Worm (Caenorhabditis elegans) whole organism, L4 larva: ENCODE measurements around the gene slcr-46.3.
A peak's percentile ranks its signal among the peaks of the same experiment; 100 is the strongest.

Source experiments
- T26A8.4 ChIP-seq: fragments of 200-800 bp; sonication (Bioruptor generic); IDR thresholded peaks from 2 replicates; pipeline ENCODE4 v1.3.6; 2022; ENCODE audit warnings: missing genetic modification characterization, missing compliant biosample characterization
- Y48G9A.11 ChIP-seq: fragments of 200-800 bp; sonication (Bioruptor generic); IDR thresholded peaks from 2 replicates; pipeline ENCODE4 v1.3.6; 2022; ENCODE audit warnings: missing genetic modification reagents, missing genetic modification characterization, missing compliant biosample characterization
- Y5F2A.4 ChIP-seq: fragments of 200-800 bp; sonication (Bioruptor generic); optimal IDR thresholded peaks from 2 replicates; lab custom pipeline; 2018; ENCODE audit warnings: mild to moderate bottlenecking, missing genetic modification characterization, missing compliant biosample characterization
- ZK546.5 ChIP-seq, 2 experiments: sonication (generic microtip); optimal IDR thresholded peaks; 2 replicates each; lab custom pipeline; 2017; ENCODE audit warnings: missing biosample characterization in 2 of 2, missing genetic modification characterization in 2 of 2
- aha-1 ChIP-seq: fragments of 150-350 bp; peaks from one replicate; lab custom pipeline; 2014; ENCODE audit warnings: missing biosample characterization, missing genetic modification characterization
- ama-1 ChIP-seq: fragments of 150-350 bp; optimal IDR thresholded peaks from 2 replicates; lab custom pipeline; 2014; ENCODE audit warnings: inconsistent platforms, mixed read lengths
- arid-1 ChIP-seq: fragments of 200-800 bp; sonication (Bioruptor generic); conservative IDR thresholded peaks from 2 replicates; pipeline ENCODE4 v1.3.6; 2022; ENCODE audit warnings: missing genetic modification reagents, missing genetic modification characterization, missing compliant biosample characterization
- ceh-28 ChIP-seq: fragments of 150-350 bp; optimal IDR thresholded peaks from 2 replicates; lab custom pipeline; 2014; ENCODE audit warnings: missing biosample characterization, missing genetic modification reagents, missing genetic modification characterization
- ceh-62 ChIP-seq: sonication (generic microtip); optimal IDR thresholded peaks from 2 replicates; lab custom pipeline; 2017; ENCODE audit warnings: missing biosample characterization, missing genetic modification characterization
- ceh-82 ChIP-seq: sonication (generic microtip); optimal IDR thresholded peaks from 2 replicates; lab custom pipeline; 2017; ENCODE audit warnings: missing biosample characterization, missing genetic modification characterization
- ces-1 ChIP-seq: fragments of 150-350 bp; sonication (generic microtip); optimal IDR thresholded peaks from 4 replicates; lab custom pipeline; 2014; ENCODE audit warnings: missing biosample characterization, missing genetic modification reagents, missing genetic modification characterization
- daf-16 ChIP-seq, 3 experiments: sonication (generic microtip); optimal IDR thresholded peaks; 2 replicates each; lab custom pipeline; 2016 to 2017; ENCODE audit warnings: missing genetic modification characterization in 3 of 3, missing genetic modification reagents in 3 of 3, mild to moderate bottlenecking in 2 of 3, missing compliant biosample characterization in 2 of 3, missing biosample characterization in 1 of 3, moderate library complexity in 1 of 3
- daf-8 ChIP-seq: fragments of 200-800 bp; sonication (Bioruptor generic); IDR thresholded peaks from 2 replicates; pipeline ENCODE4 v1.3.6; 2022; ENCODE audit warnings: missing genetic modification characterization, missing compliant biosample characterization
- dmd-6 ChIP-seq: fragments of 200-800 bp; sonication (Bioruptor generic); IDR thresholded peaks from 2 replicates; pipeline ENCODE4 v1.3.6; 2022; ENCODE audit warnings: missing genetic modification reagents, missing genetic modification characterization, missing compliant biosample characterization
- dmd-8 ChIP-seq: fragments of 200-800 bp; sonication (Bioruptor generic); IDR thresholded peaks from 2 replicates; pipeline ENCODE4 v1.3.6; 2022; ENCODE audit warnings: missing genetic modification characterization, missing compliant biosample characterization
- dve-1 ChIP-seq: sonication (generic microtip); optimal IDR thresholded peaks from 2 replicates; lab custom pipeline; 2017; ENCODE audit warnings: antibody characterized with exemption, mild to moderate bottlenecking, missing genetic modification characterization, missing compliant biosample characterization; ENCODE audit not compliant: insufficient read depth
- egl-27 ChIP-seq: sonication (generic microtip); optimal IDR thresholded peaks from 3 replicates; lab custom pipeline; 2017; ENCODE audit warnings: missing biosample characterization, missing genetic modification reagents, missing genetic modification characterization
- fkh-10 ChIP-seq: fragments of 150-350 bp; optimal IDR thresholded peaks from 2 replicates; lab custom pipeline; 2014; ENCODE audit warnings: missing biosample characterization, missing genetic modification reagents, missing genetic modification characterization
- hlh-11 ChIP-seq: fragments of 200-800 bp; sonication (Bioruptor generic); optimal IDR thresholded peaks from 2 replicates; lab custom pipeline; 2018; ENCODE audit warnings: mild to moderate bottlenecking, missing genetic modification characterization, missing compliant biosample characterization
- hlh-30 ChIP-seq: sonication (generic microtip); optimal IDR thresholded peaks from 2 replicates; lab custom pipeline; 2017; ENCODE audit warnings: antibody characterized with exemption, mild to moderate bottlenecking, missing genetic modification characterization, missing compliant biosample characterization; ENCODE audit not compliant: insufficient read depth
- lim-7 ChIP-seq: fragments of 200-800 bp; sonication (Bioruptor generic); IDR thresholded peaks from 2 replicates; pipeline ENCODE4 v1.3.6; 2022; ENCODE audit warnings: missing genetic modification characterization, missing compliant biosample characterization
- lin-1 ChIP-seq: fragments of 200-800 bp; sonication (Bioruptor generic); IDR thresholded peaks from 2 replicates; pipeline ENCODE4 v1.3.6; 2022; ENCODE audit warnings: missing genetic modification reagents, missing genetic modification characterization, missing compliant biosample characterization
- lin-38 ChIP-seq: fragments of 200-800 bp; sonication (Bioruptor generic); IDR thresholded peaks from 2 replicates; pipeline ENCODE4 v1.3.6; 2022; ENCODE audit warnings: missing genetic modification reagents, missing genetic modification characterization, missing compliant biosample characterization
- lsy-2 ChIP-seq, 2 experiments: fragments of 150-350 bp in 1 of 2; sonication (generic microtip) in 1 of 2; optimal IDR thresholded peaks; 2 replicates each; lab custom pipeline; 2014 to 2017; ENCODE audit warnings: missing biosample characterization in 2 of 2, missing genetic modification characterization in 2 of 2
- madf-5 ChIP-seq, 2 experiments: fragments of 200-800 bp; sonication (Bioruptor generic); IDR thresholded peaks; 2 replicates each; pipeline ENCODE4 v1.3.6; 2022; ENCODE audit warnings: missing compliant biosample characterization in 2 of 2, missing genetic modification characterization in 2 of 2
- mdl-1 ChIP-seq, 2 experiments: fragments of 150-350 bp in 1 of 2; sonication (generic microtip) in 1 of 2; optimal IDR thresholded peaks; 2 replicates each; lab custom pipeline; 2014 to 2017; ENCODE audit warnings: missing biosample characterization in 2 of 2, missing genetic modification characterization in 2 of 2
- mdt-29 ChIP-seq: fragments of 200-800 bp; sonication (Bioruptor generic); IDR thresholded peaks from 2 replicates; pipeline ENCODE4 v1.3.6; 2022; ENCODE audit warnings: missing genetic modification reagents, missing genetic modification characterization, missing compliant biosample characterization
- mep-1 ChIP-seq: fragments of 150-350 bp; sonication (generic microtip); optimal IDR thresholded peaks from 3 replicates; lab custom pipeline; 2014; ENCODE audit warnings: missing biosample characterization, missing genetic modification characterization
- mxl-3 ChIP-seq: fragments of 200-800 bp; sonication (Bioruptor generic); optimal IDR thresholded peaks from 2 replicates; lab custom pipeline; 2018; ENCODE audit warnings: mild to moderate bottlenecking, missing genetic modification characterization, missing compliant biosample characterization
- nhr-102 ChIP-seq: sonication (generic microtip); optimal IDR thresholded peaks from 2 replicates; lab custom pipeline; 2016; ENCODE audit warnings: mild to moderate bottlenecking, missing genetic modification characterization, moderate library complexity, missing compliant biosample characterization
- nhr-237 ChIP-seq: sonication (generic microtip); optimal IDR thresholded peaks from 2 replicates; lab custom pipeline; 2017; ENCODE audit warnings: missing biosample characterization, missing genetic modification characterization
- nhr-25 ChIP-seq: sonication (generic microtip); optimal IDR thresholded peaks from 2 replicates; lab custom pipeline; 2017; ENCODE audit warnings: missing genetic modification characterization, mild to moderate bottlenecking, missing compliant biosample characterization, antibody characterized with exemption, moderate library complexity, borderline replicate concordance; ENCODE audit not compliant: insufficient read depth
- nhr-28 ChIP-seq: fragments of 150-350 bp; optimal IDR thresholded peaks from 2 replicates; lab custom pipeline; 2014; ENCODE audit warnings: missing biosample characterization, missing genetic modification characterization
- nhr-48 ChIP-seq: sonication (generic microtip); optimal IDR thresholded peaks from 2 replicates; lab custom pipeline; 2016; ENCODE audit warnings: mild to moderate bottlenecking, missing genetic modification characterization, missing compliant biosample characterization
- nhr-6 ChIP-seq: fragments of 150-350 bp; optimal IDR thresholded peaks from 2 replicates; lab custom pipeline; 2014; ENCODE audit warnings: missing biosample characterization, missing genetic modification characterization
- nhr-76 ChIP-seq: fragments of 150-350 bp; optimal IDR thresholded peaks from 2 replicates; lab custom pipeline; 2014; ENCODE audit warnings: missing biosample characterization, missing genetic modification characterization
- nhr-77 ChIP-seq: fragments of 150-350 bp; optimal IDR thresholded peaks from 2 replicates; lab custom pipeline; 2014; ENCODE audit warnings: missing biosample characterization, missing genetic modification characterization
- pqm-1 ChIP-seq: sonication (generic microtip); optimal IDR thresholded peaks from 2 replicates; lab custom pipeline; 2017; ENCODE audit warnings: missing biosample characterization, missing genetic modification characterization
- rbr-2 ChIP-seq: sonication (generic microtip); optimal IDR thresholded peaks from 2 replicates; lab custom pipeline; 2016; ENCODE audit warnings: missing genotype, missing genetic modification characterization, missing compliant biosample characterization
- set-16 ChIP-seq: fragments of 200-800 bp; sonication (Bioruptor generic); IDR thresholded peaks from 2 replicates; pipeline ENCODE4 v1.3.6; 2022; ENCODE audit warnings: missing genetic modification reagents, missing genetic modification characterization, missing compliant biosample characterization
- spr-3 ChIP-seq: fragments of 200-800 bp; sonication (Bioruptor generic); optimal IDR thresholded peaks from 2 replicates; lab custom pipeline; 2018; ENCODE audit warnings: mild to moderate bottlenecking, missing genetic modification characterization, missing compliant biosample characterization
- vab-7 ChIP-seq: fragments of 200-800 bp; sonication (Bioruptor generic); IDR thresholded peaks from 2 replicates; pipeline ENCODE4 v1.3.6; 2022; ENCODE audit warnings: missing genetic modification reagents, missing genetic modification characterization, missing compliant biosample characterization
- zag-1 ChIP-seq: fragments of 150-350 bp; optimal IDR thresholded peaks from 2 replicates; lab custom pipeline; 2014; ENCODE audit warnings: missing biosample characterization, missing genetic modification characterization
- zip-11 ChIP-seq: fragments of 200-800 bp; sonication (Bioruptor generic); IDR thresholded peaks from 2 replicates; pipeline ENCODE4 v1.3.6; 2022; ENCODE audit warnings: missing genetic modification characterization, missing compliant biosample characterization

The slcr-46.3 gene

ce11 chrV:9711174-9711573 is 12.7 kb downstream of the slcr-46.3 start:
- peak; percentile 54 for TF ChIP-seq nhr-28
- TF ChIP-seq pqm-1 (tag; lab: Kevin White, UChicago), result peak; percentile 78
- peak; percentile 51 for TF ChIP-seq dve-1 (tag; lab: Kevin White, UChicago)
- peak; percentile 58 for TF ChIP-seq hlh-30 (tag; lab: Kevin White, UChicago)
- TF ChIP-seq daf-16 (GFP tag; optimal IDR thresholded peaks at IDR 0.05; lab: Kevin White, UChicago), result no peak
- peak; percentile 36 for TF ChIP-seq daf-16 (tag; optimal IDR thresholded peaks at IDR 0.05; lab: Kevin White, UChicago)
- peak; percentile 42; the same call in 1 of the 2 replicates for TF ChIP-seq dmd-6
- TF ChIP-seq ama-1 (lab: Kevin White, UChicago), result no peak
- TF ChIP-seq aha-1 (tag; lab: Kevin White, UChicago), result no peak
- peak; percentile 26 for TF ChIP-seq hlh-11 (tag; lab: Kevin White, UChicago)

- TF ChIP-seq hlh-30 (tag; lab: Kevin White, UChicago) (peak; percentile 12), lim-7 (GFP tag; lab: Robert Waterston, UW) (no peak), egl-27 (tag; lab: Kevin White, UChicago) (no peak), daf-16 (GFP tag; optimal IDR thresholded peaks at IDR 0.05; lab: Kevin White, UChicago) (no peak), daf-16 (tag; optimal IDR thresholded peaks at IDR 0.05; lab: Kevin White, UChicago) (peak; percentile 46), nhr-77 (tag; lab: Kevin White, UChicago) (peak; percentile 40), set-16 (GFP tag; lab: Robert Waterston, UW) (no peak), dve-1 (tag; lab: Kevin White, UChicago) (peak; percentile 18), madf-5 (GFP tag; IDR thresholded peaks at IDR 0.05; lab: Robert Waterston, UW) (no peak), T26A8.4 (GFP tag; lab: Robert Waterston, UW) (no peak), nhr-48 (tag; lab: Kevin White, UChicago) (no peak), dmd-8 (GFP tag; lab: Robert Waterston, UW) (no peak), zag-1 (tag; lab: Kevin White, UChicago) (no peak), ceh-28 (tag; lab: Kevin White, UChicago) (no peak), ces-1 (GFP tag; lab: Kevin White, UChicago) (no peak), pqm-1 (tag; lab: Kevin White, UChicago) (peak; percentile 51), dmd-6 (peak; percentile 40; the same call in 1 of the 2 replicates), spr-3 (GFP tag; lab: Kevin White, UChicago) (no peak), nhr-237 (no peak), lin-38 (no peak), arid-1 (GFP tag; lab: Robert Waterston, UW) (no peak), mdt-29 (GFP tag; lab: Robert Waterston, UW) (no peak), nhr-25 (tag; lab: Kevin White, UChicago) (no peak), ceh-82 (tag; lab: Kevin White, UChicago) (no peak), zip-11 (no peak), hlh-11 (tag; lab: Kevin White, UChicago) (peak; percentile 1), daf-8 (GFP tag; lab: Robert Waterston, UW) (no peak), mep-1 (tag; lab: Kevin White, UChicago) (no peak), nhr-102 (tag; lab: Kevin White, UChicago) (no peak), Y5F2A.4 (GFP tag; lab: Kevin White, UChicago) (no peak), nhr-28 (peak; percentile 29)
These were observed 14.2 kb downstream of the slcr-46.3 start, which contains the start of gene tag-120 for ce11 chrV:9709747-9710146. TSS of gene tag-120 (minus strand) at chrV:9709814.

- TF ChIP-seq aha-1 (tag; lab: Kevin White, UChicago) (peak; percentile 91), Y48G9A.11 (GFP tag; lab: Robert Waterston, UW) (no peak)
These were observed 17.3 kb downstream of the slcr-46.3 start for ce11 chrV:9706592-9706991.

DNA sequence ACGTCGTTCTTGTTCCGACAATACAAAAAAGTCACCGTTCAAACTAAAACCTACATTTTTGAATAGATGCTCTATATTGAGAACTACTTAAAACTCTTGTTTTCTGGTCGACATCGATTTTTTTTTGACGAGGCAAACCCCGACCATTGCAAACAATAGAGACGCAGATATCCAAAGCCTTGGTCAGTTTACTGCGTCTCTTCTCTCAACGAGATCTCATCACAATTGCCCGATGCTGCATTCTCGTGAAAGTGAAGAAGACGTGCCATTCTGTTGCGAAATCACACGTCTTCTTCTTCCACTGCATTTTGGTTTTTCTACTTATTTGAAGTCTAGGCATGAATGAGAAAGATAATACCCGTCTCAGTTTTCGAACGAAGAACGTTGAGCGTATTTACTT is 19.5 kb downstream of the slcr-46.3 start:
- TF ChIP-seq mep-1 (tag; lab: Kevin White, UChicago), result peak; percentile 66
- TF ChIP-seq nhr-76 (tag; lab: Kevin White, UChicago), result no peak
- TF ChIP-seq lsy-2 (tag; optimal IDR thresholded peaks at IDR 0.05; lab: Kevin White, UChicago), result no peak
- TF ChIP-seq mdl-1 (tag; optimal IDR thresholded peaks at IDR 0.05; lab: Kevin White, UChicago), result peak; percentile 42 to 53
- peak; percentile 8 for TF ChIP-seq fkh-10 (GFP tag; lab: Kevin White, UChicago)
- peak; percentile 27 for TF ChIP-seq rbr-2 (tag; lab: Kevin White, UChicago)
- TF ChIP-seq hlh-30 (tag; lab: Kevin White, UChicago), result peak; percentile 85
- TF ChIP-seq nhr-6 (tag; lab: Kevin White, UChicago), result peak; percentile 12
- no peak for TF ChIP-seq vab-7
- no peak for TF ChIP-seq ceh-62
- peak; percentile 11 for TF ChIP-seq dve-1 (tag; lab: Kevin White, UChicago)
- peak; percentile 26 for TF ChIP-seq aha-1 (tag; lab: Kevin White, UChicago)
- TF ChIP-seq mxl-3 (GFP tag; lab: Kevin White, UChicago), result peak; percentile 7
- TF ChIP-seq ZK546.5 (tag; optimal IDR thresholded peaks at IDR 0.05; lab: Kevin White, UChicago), result no peak
- peak; percentile 43 for TF ChIP-seq ceh-28 (tag; lab: Kevin White, UChicago)
- TF ChIP-seq lin-1, result no peak
